Fruit fly (Drosophila melanogaster) whole organism, prepupa: ENCODE data around the gene Sap30.

Experiments used
- Blimp-1 ChIP-seq: fragments of 200-800 bp; sonication (Bioruptor generic); optimal IDR thresholded peaks from 3 replicates; lab custom pipeline; 2017; ENCODE audit warnings: missing biosample characterization, missing genetic modification characterization, mild to moderate bottlenecking, moderate library complexity, missing genetic modification reagents
- CG10631 ChIP-seq: fragments of 200-800 bp; sonication (Bioruptor generic); optimal IDR thresholded peaks from 2 replicates; lab custom pipeline; 2016; ENCODE audit warnings: missing biosample characterization, missing genetic modification characterization
- CG10669 ChIP-seq: fragments of 200-800 bp; sonication (Bioruptor generic); optimal IDR thresholded peaks from 3 replicates; lab custom pipeline; 2018; ENCODE audit warnings: missing biosample characterization, mild to moderate bottlenecking, missing genetic modification characterization, moderate library complexity
- CG11762 ChIP-seq: fragments of 200-800 bp; sonication (Bioruptor generic); optimal IDR thresholded peaks from 3 replicates; lab custom pipeline; 2016; ENCODE audit warnings: missing biosample characterization, missing genetic modification characterization; ENCODE audit not compliant: insufficient read depth
- CG11902 ChIP-seq: fragments of 200-800 bp; sonication (Bioruptor generic); optimal IDR thresholded peaks from 3 replicates; lab custom pipeline; 2016; ENCODE audit warnings: missing biosample characterization, missing genetic modification characterization
- CG1621 ChIP-seq: fragments of 200-800 bp; sonication (Bioruptor generic); optimal IDR thresholded peaks from 3 replicates; lab custom pipeline; 2018; ENCODE audit warnings: missing biosample characterization, mild to moderate bottlenecking, missing genetic modification characterization
- CG16779 ChIP-seq: fragments of 200-800 bp; sonication (Bioruptor generic); optimal IDR thresholded peaks from 3 replicates; lab custom pipeline; 2017; ENCODE audit warnings: missing biosample characterization, mild to moderate bottlenecking, missing genetic modification characterization
- CG3032 ChIP-seq: fragments of 200-800 bp; optimal IDR thresholded peaks from 2 replicates; lab custom pipeline; 2019; ENCODE audit warnings: missing biosample characterization, mild to moderate bottlenecking, missing genetic modification characterization, moderate library complexity
- CG31627 ChIP-seq: fragments of 200-800 bp; sonication (Bioruptor generic); optimal IDR thresholded peaks from 3 replicates; lab custom pipeline; 2016; ENCODE audit warnings: missing biosample characterization, missing genetic modification characterization
- CG32006 ChIP-seq: fragments of 200-800 bp; sonication (Bioruptor generic); optimal IDR thresholded peaks from 3 replicates; lab custom pipeline; 2017; ENCODE audit warnings: missing biosample characterization, mild to moderate bottlenecking, missing genetic modification characterization
- CG34406 ChIP-seq: fragments of 200-800 bp; sonication (Bioruptor generic); optimal IDR thresholded peaks from 3 replicates; lab custom pipeline; 2016; ENCODE audit warnings: missing biosample characterization, missing genetic modification characterization
- CG6163 ChIP-seq: fragments of 200-800 bp; sonication (Bioruptor generic); IDR thresholded peaks from 3 replicates; pipeline ENCODE4 v1.3.6; 2022; ENCODE audit warnings: missing biosample characterization, missing genetic modification characterization
- CG6276 ChIP-seq: fragments of 200-800 bp; sonication (Bioruptor generic); optimal IDR thresholded peaks from 2 replicates; lab custom pipeline; 2017; ENCODE audit warnings: missing biosample characterization, mild to moderate bottlenecking, missing genetic modification characterization
- CG6792 ChIP-seq: fragments of 200-800 bp; sonication (Bioruptor generic); optimal IDR thresholded peaks from 3 replicates; lab custom pipeline; 2016; ENCODE audit warnings: missing biosample characterization, missing genetic modification characterization
- CG6808 ChIP-seq: fragments of 200-800 bp; sonication (Bioruptor generic); optimal IDR thresholded peaks from 3 replicates; lab custom pipeline; 2017; ENCODE audit warnings: missing biosample characterization, missing genetic modification characterization, mild to moderate bottlenecking, moderate library complexity, missing genetic modification reagents
- CG6854 ChIP-seq: fragments of 200-800 bp; sonication (Bioruptor generic); optimal IDR thresholded peaks from 2 replicates; lab custom pipeline; 2017; ENCODE audit warnings: missing biosample characterization, mild to moderate bottlenecking, missing genetic modification characterization
- CG7368 ChIP-seq: fragments of 200-800 bp; sonication (Bioruptor generic); optimal IDR thresholded peaks from 3 replicates; lab custom pipeline; 2016; ENCODE audit warnings: missing biosample characterization, missing genetic modification characterization
- CG8632 ChIP-seq: fragments of 200-800 bp; sonication (Bioruptor generic); optimal IDR thresholded peaks from 3 replicates; lab custom pipeline; 2016; ENCODE audit warnings: missing biosample characterization, missing genetic modification characterization
- CG9139 ChIP-seq: fragments of 200-800 bp; sonication (Bioruptor generic); optimal IDR thresholded peaks from 3 replicates; lab custom pipeline; 2017; ENCODE audit warnings: missing biosample characterization, mild to moderate bottlenecking, missing genetic modification characterization
- Eip75B ChIP-seq: fragments of 200-800 bp; sonication (Bioruptor generic); optimal IDR thresholded peaks from 3 replicates; lab custom pipeline; 2016; ENCODE audit warnings: missing biosample characterization, missing genetic modification characterization
- Eip78C ChIP-seq: fragments of 200-800 bp; sonication (Bioruptor generic); peaks from one replicate; lab custom pipeline; 2016; ENCODE audit warnings: missing biosample characterization, missing genetic modification characterization
- Eip93F ChIP-seq: fragments of 200-800 bp; sonication (Bioruptor generic); optimal IDR thresholded peaks from 2 replicates; lab custom pipeline; 2016; ENCODE audit warnings: missing biosample characterization, mild to moderate bottlenecking, missing genetic modification characterization
- Ets96B ChIP-seq: fragments of 200-800 bp; optimal IDR thresholded peaks from 2 replicates; lab custom pipeline; 2019; ENCODE audit warnings: missing biosample characterization, mild to moderate bottlenecking, missing genetic modification characterization, moderate library complexity
- Gug ChIP-seq: fragments of 200-800 bp; sonication (Bioruptor generic); IDR thresholded peaks from 2 replicates; pipeline ENCODE4 v1.3.6; 2022; ENCODE audit warnings: missing biosample characterization, missing genetic modification characterization
- Hr38 ChIP-seq: sonication (Bioruptor generic); optimal IDR thresholded peaks from 2 replicates; lab custom pipeline; 2016; ENCODE audit warnings: missing biosample characterization, missing genetic modification characterization
- Hr39 ChIP-seq: fragments of 200-800 bp; sonication (Bioruptor generic); optimal IDR thresholded peaks from 2 replicates; lab custom pipeline; 2016; ENCODE audit warnings: missing biosample characterization, missing genetic modification characterization
- Hr4 ChIP-seq: fragments of 200-800 bp; sonication (Bioruptor generic); optimal IDR thresholded peaks from 3 replicates; lab custom pipeline; 2016; ENCODE audit warnings: missing biosample characterization, missing genetic modification characterization
- Lpt ChIP-seq: fragments of 200-800 bp; sonication (Bioruptor generic); optimal IDR thresholded peaks from 3 replicates; lab custom pipeline; 2016; ENCODE audit warnings: missing biosample characterization, missing genetic modification characterization
- Met ChIP-seq: fragments of 200-800 bp; sonication (Bioruptor generic); optimal IDR thresholded peaks from 3 replicates; lab custom pipeline; 2016; ENCODE audit warnings: missing biosample characterization, missing genetic modification characterization
- Smox ChIP-seq: fragments of 200-800 bp; sonication (Bioruptor generic); optimal IDR thresholded peaks from 3 replicates; lab custom pipeline; 2016; ENCODE audit warnings: missing biosample characterization, missing genetic modification characterization
- Sox102F ChIP-seq: fragments of 200-800 bp; sonication (Bioruptor generic); optimal IDR thresholded peaks from 2 replicates; lab custom pipeline; 2016; ENCODE audit warnings: missing biosample characterization, mild to moderate bottlenecking, missing genetic modification characterization
- Sox14 ChIP-seq: fragments of 200-800 bp; sonication (Bioruptor generic); optimal IDR thresholded peaks from 3 replicates; lab custom pipeline; 2016; ENCODE audit warnings: missing biosample characterization, missing genetic modification characterization
- Sox15 ChIP-seq: fragments of 200-800 bp; sonication (Bioruptor generic); optimal IDR thresholded peaks from 3 replicates; lab custom pipeline; 2016; ENCODE audit warnings: missing biosample characterization, missing genetic modification characterization
- achi ChIP-seq: fragments of 200-800 bp; sonication (Bioruptor generic); optimal IDR thresholded peaks from 3 replicates; lab custom pipeline; 2016; ENCODE audit warnings: missing biosample characterization, missing genetic modification characterization
- cyc ChIP-seq: fragments of 200-800 bp; sonication (Bioruptor generic); optimal IDR thresholded peaks from 3 replicates; lab custom pipeline; 2016; ENCODE audit warnings: missing biosample characterization, missing genetic modification characterization
- esn ChIP-seq: fragments of 200-800 bp; sonication (Bioruptor generic); optimal IDR thresholded peaks from 2 replicates; lab custom pipeline; 2016; ENCODE audit warnings: missing biosample characterization, mild to moderate bottlenecking, missing genetic modification characterization, moderate library complexity
- fd59A ChIP-seq: fragments of 200-800 bp; sonication (Bioruptor generic); optimal IDR thresholded peaks from 2 replicates; lab custom pipeline; 2017; ENCODE audit warnings: missing biosample characterization, mild to moderate bottlenecking, missing genetic modification characterization, missing genetic modification reagents
- fd85E ChIP-seq: fragments of 200-800 bp; sonication (Bioruptor generic); optimal IDR thresholded peaks from 3 replicates; lab custom pipeline; 2016; ENCODE audit warnings: missing biosample characterization, missing genetic modification characterization
- net ChIP-seq: fragments of 200-800 bp; sonication (Bioruptor generic); optimal IDR thresholded peaks from 3 replicates; lab custom pipeline; 2016; ENCODE audit warnings: missing biosample characterization, missing genetic modification characterization
- salr ChIP-seq, 2 experiments: fragments of 200-800 bp; sonication (Bioruptor generic); optimal IDR thresholded peaks; 3 replicates each; lab custom pipeline; 2016 to 2018; ENCODE audit warnings: missing biosample characterization in 2 of 2, missing genetic modification characterization in 2 of 2, mild to moderate bottlenecking in 1 of 2
- ss ChIP-seq, 2 experiments: fragments of 200-800 bp; sonication (Bioruptor generic); optimal IDR thresholded peaks; 2 replicates in 1 of 2; 3 replicates in 1 of 2; lab custom pipeline; 2017 to 2018; ENCODE audit warnings: mild to moderate bottlenecking in 2 of 2, missing biosample characterization in 2 of 2, missing genetic modification characterization in 2 of 2, moderate library complexity in 1 of 2
- svp ChIP-seq: fragments of 200-800 bp; sonication (Bioruptor generic); peaks from one replicate; lab custom pipeline; 2016; ENCODE audit warnings: missing biosample characterization, missing genetic modification characterization
- topi ChIP-seq: fragments of 200-800 bp; sonication (Bioruptor generic); optimal IDR thresholded peaks from 3 replicates; lab custom pipeline; 2016; ENCODE audit warnings: missing biosample characterization, missing genetic modification characterization
- vri ChIP-seq: fragments of 200-800 bp; sonication (Bioruptor generic); optimal IDR thresholded peaks from 3 replicates; lab custom pipeline; 2016; ENCODE audit warnings: missing biosample characterization, mild to moderate bottlenecking, missing genetic modification characterization

The Sap30 gene

DNA sequence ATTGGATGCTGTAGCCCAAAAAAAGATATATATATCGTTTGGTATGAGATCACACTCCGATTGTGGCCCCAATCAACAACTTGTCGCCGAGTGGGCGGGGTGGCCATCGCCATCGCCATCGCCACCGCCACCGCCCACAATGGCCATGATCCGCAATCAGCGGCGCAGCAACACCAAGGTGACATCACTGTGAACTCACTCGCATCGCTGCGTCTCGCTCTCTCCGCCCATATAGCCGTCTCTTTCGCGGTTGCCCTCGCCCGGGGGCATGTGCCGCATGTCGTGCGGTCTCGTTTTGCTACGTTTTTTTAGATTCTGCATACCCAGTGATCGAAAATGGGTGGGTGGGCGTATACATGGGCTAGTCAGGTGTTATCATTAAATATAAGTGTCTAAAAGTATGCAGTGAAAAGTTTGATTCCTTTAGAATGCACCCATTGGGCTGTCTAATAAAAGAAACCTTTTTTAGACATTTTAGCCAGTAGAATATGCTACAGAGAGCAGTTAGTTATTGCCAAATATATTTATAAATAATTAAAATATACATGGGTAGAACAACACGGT, 20.1 kb upstream of the Sap30 start (continued):
- no peak for TF ChIP-seq achi (GFP tag; lab: Kevin White, UChicago)
- no peak for TF ChIP-seq Blimp-1
- TF ChIP-seq CG7368 (GFP tag; lab: Kevin White, UChicago) = no peak
- TF ChIP-seq CG10631 (GFP tag; lab: Kevin White, UChicago) = no peak
- TF ChIP-seq net (GFP tag; lab: Kevin White, UChicago) = no peak

DNA sequence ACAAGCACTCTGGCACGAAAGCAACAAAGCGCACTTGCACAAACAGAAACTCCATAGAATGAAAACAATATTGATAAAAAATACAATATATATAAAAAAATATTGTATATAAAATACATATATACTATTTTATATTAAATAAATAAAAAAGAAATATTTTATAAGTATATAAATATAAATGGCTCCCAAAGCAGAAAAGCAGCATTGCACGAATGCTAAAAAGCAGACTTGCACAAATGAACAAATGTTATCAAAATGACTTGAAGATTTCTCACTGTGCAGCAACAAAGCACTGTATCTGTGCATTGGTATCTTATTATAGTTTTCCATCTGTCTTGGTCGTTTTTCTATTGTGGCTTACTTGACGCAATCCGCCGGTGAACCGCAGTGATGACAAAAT, 18.3 kb upstream of the Sap30 start:
- no peak for TF ChIP-seq CG7368 (GFP tag; lab: Kevin White, UChicago)
- peak; percentile 39 for TF ChIP-seq CG32006 (GFP tag; lab: Kevin White, UChicago)
- TF ChIP-seq Eip78C (GFP tag; lab: Kevin White, UChicago) = peak; percentile 54

DNA sequence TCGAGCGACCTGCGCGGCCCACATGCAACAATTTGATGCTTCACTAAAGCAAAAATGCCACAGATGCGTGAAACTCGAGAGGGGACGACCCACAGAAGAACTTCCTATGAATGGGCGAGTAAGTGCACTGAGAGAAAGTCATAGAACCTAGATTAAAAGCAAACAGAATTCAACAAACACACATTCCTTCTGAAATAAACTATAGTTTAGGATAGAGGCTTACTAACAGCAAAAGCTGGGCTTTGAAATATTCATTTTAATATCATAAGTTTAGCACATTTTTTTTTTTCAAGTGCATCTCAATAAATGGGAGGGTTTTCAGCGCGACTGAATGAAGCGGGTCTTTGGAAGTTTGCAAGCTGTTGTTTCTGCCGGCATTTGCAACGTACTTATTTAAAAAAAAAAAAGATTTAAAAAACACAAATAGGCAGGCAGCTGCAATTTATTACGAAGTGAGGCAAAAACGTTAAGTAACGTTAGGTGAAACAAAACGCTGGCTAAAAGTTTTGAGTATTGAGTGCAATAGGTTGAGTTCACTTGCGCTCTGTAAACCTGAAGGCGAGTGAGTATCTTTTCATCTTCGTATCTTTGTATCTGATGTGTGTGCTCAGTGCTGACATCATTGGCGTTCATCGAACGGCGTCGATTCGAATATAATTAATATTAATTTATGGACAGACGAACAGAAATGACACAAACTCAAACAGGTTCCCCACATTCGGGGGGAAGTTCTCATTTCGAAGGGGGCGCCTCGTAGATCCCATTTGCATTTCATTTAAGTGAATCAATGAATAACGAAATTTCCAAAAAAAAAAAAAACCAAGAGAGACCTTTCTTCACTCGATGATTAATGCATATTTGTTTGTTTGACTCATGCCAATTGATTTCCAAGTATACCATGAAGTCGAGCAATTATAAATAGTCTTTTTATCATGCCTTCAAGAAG, 13.9 kb upstream of the Sap30 start:
- TF ChIP-seq svp (peak; percentile 84), Blimp-1 (no peak), cyc (peak; percentile 58), Sox15 (no peak), CG10669 (GFP tag; lab: Kevin White, UChicago) (peak; percentile 75), Hr38 (no peak), fd59A (peak; percentile 0), CG3032 (tag; lab: Kevin White, UChicago) (peak; percentile 72), achi (GFP tag; lab: Kevin White, UChicago) (peak; percentile 33), Smox (GFP tag; lab: Kevin White, UChicago) (no peak), ss (GFP tag; optimal IDR thresholded peaks at IDR 0.05; lab: Kevin White, UChicago) (peak; percentile 70 to 82), CG6163 (GFP tag; lab: Robert Waterston, UW) (peak; percentile 92), Lpt (GFP tag; lab: Kevin White, UChicago) (peak; percentile 22), CG7368 (GFP tag; lab: Kevin White, UChicago) (peak; percentile 49), CG11762 (GFP tag; lab: Kevin White, UChicago) (peak; percentile 58), Hr4 (GFP tag; lab: Kevin White, UChicago) (peak; percentile 65), CG8632 (GFP tag; lab: Kevin White, UChicago) (peak; percentile 2), CG9139 (no peak), Gug (GFP tag; lab: Robert Waterston, UW) (peak; percentile 78), salr (GFP tag; optimal IDR thresholded peaks at IDR 0.05; lab: Kevin White, UChicago) (peak; percentile 28 to 45), CG6854 (GFP tag; lab: Kevin White, UChicago) (no peak), Sox102F (GFP tag; lab: Kevin White, UChicago) (peak; percentile 6), CG11902 (GFP tag; lab: Kevin White, UChicago) (peak; percentile 16), fd85E (no peak), CG6792 (GFP tag; lab: Kevin White, UChicago) (peak; percentile 26), Ets96B (tag; lab: Kevin White, UChicago) (peak; percentile 69), Sox14 (GFP tag; lab: Kevin White, UChicago) (peak; percentile 27), topi (peak; percentile 62), CG6276 (GFP tag; lab: Kevin White, UChicago) (peak; percentile 35), esn (peak; percentile 26), Eip93F (GFP tag; lab: Kevin White, UChicago) (no peak), CG31627 (GFP tag; lab: Kevin White, UChicago) (peak; percentile 20), CG10631 (GFP tag; lab: Kevin White, UChicago) (peak; percentile 65), CG1621 (peak; percentile 37), Eip75B (peak; percentile 65), CG16779 (tag; lab: Kevin White, UChicago) (no peak), CG6808 (GFP tag; lab: Kevin White, UChicago) (peak; percentile 69), CG32006 (GFP tag; lab: Kevin White, UChicago) (peak; percentile 27), Met (GFP tag; lab: Kevin White, UChicago) (peak; percentile 39), CG34406 (GFP tag; lab: Kevin White, UChicago) (peak; percentile 41), vri (no peak), Hr39 (GFP tag; lab: Kevin White, UChicago) (peak; percentile 25)
